Fruit fly (Drosophila melanogaster) whole organism, wandering third instar larva: ENCODE data around the gene CG32374.

Experiments
- Dfd ChIP-seq: fragments of >200 bp; optimal IDR thresholded peaks from 2 replicates; lab custom pipeline; 2017; ENCODE audit warnings: missing biosample characterization, missing genetic modification characterization
- Mio ChIP-seq: sonication (Bioruptor generic); optimal IDR thresholded peaks from 2 replicates; lab custom pipeline; 2016; ENCODE audit warnings: missing biosample characterization, missing genetic modification characterization
- Myc ChIP-seq: fragments of >200 bp; optimal IDR thresholded peaks from 2 replicates; lab custom pipeline; 2017
- OdsH ChIP-seq: fragments of 200-800 bp; sonication (Bioruptor generic); optimal IDR thresholded peaks from 2 replicates; lab custom pipeline; 2016; ENCODE audit warnings: missing biosample characterization, mild to moderate bottlenecking, missing genetic modification characterization
- Vsx2 ChIP-seq: fragments of 200-300, 225-300 bp; sonication (Bioruptor generic); optimal IDR thresholded peaks from 2 replicates; lab custom pipeline; 2018; ENCODE audit warnings: missing biosample characterization, missing genetic modification characterization; ENCODE audit not compliant: partially characterized antibody
- br ChIP-seq: fragments of 200-800 bp; sonication (Bioruptor generic); optimal IDR thresholded peaks from 2 replicates; lab custom pipeline; 2016; ENCODE audit warnings: missing biosample characterization, missing genetic modification characterization
- brk ChIP-seq: fragments of 200-800 bp; sonication (Bioruptor generic); optimal IDR thresholded peaks from 2 replicates; lab custom pipeline; 2016; ENCODE audit warnings: missing biosample characterization, mild to moderate bottlenecking, missing genetic modification characterization
- dl ChIP-seq, 2 experiments: fragments of 175-275, 200-275 bp in 1 of 2; fragments of 200-275 bp in 1 of 2; sonication (Bioruptor generic); optimal IDR thresholded peaks; lab custom pipeline; 2018; ENCODE audit warnings: mild to moderate bottlenecking in 2 of 2, missing biosample characterization in 2 of 2, missing genetic modification characterization in 2 of 2, moderate library complexity in 2 of 2; ENCODE audit not compliant: partially characterized antibody in 2 of 2, insufficient read depth in 1 of 2
- foxo ChIP-seq, 2 experiments: fragments of 200-800 bp; sonication (Bioruptor generic); optimal IDR thresholded peaks; 2 replicates in 1 of 2; 3 replicates in 1 of 2; lab custom pipeline; 2016 to 2017; ENCODE audit warnings: missing biosample characterization in 2 of 2, missing genetic modification characterization in 2 of 2
- h ChIP-seq: fragments of 200-800 bp; sonication (Bioruptor generic); optimal IDR thresholded peaks from 3 replicates; lab custom pipeline; 2016; ENCODE audit warnings: missing biosample characterization, mild to moderate bottlenecking, missing genetic modification characterization
- psq ChIP-seq: fragments of 200-800 bp; sonication (Bioruptor generic); optimal IDR thresholded peaks from 3 replicates; lab custom pipeline; 2017; ENCODE audit warnings: missing biosample characterization, mild to moderate bottlenecking, missing genetic modification characterization, moderate library complexity
- sage ChIP-seq: fragments of 200-800 bp; sonication (Bioruptor generic); optimal IDR thresholded peaks from 2 replicates; lab custom pipeline; 2016; ENCODE audit warnings: missing biosample characterization, mild to moderate bottlenecking, missing genetic modification characterization
- tai ChIP-seq: sonication (Bioruptor generic); optimal IDR thresholded peaks from 2 replicates; lab custom pipeline; 2016; ENCODE audit warnings: missing biosample characterization, missing genetic modification characterization

dm6 chr3L:7519219-7519618, 21.7 kb downstream of the CG32374 start:
- TF ChIP-seq brk (GFP tag; lab: Kevin White, UChicago) (no peak), sage (GFP tag; lab: Kevin White, UChicago) (no peak), psq (GFP tag; lab: Kevin White, UChicago) (no peak), br (no peak), Myc (lab: Kevin White, UChicago) (no peak), Mio (GFP tag; lab: Kevin White, UChicago) (no peak), OdsH (GFP tag; lab: Kevin White, UChicago) (no peak), h (GFP tag; lab: Kevin White, UChicago) (no peak), foxo (GFP tag; optimal IDR thresholded peaks at IDR 0.05; lab: Kevin White, UChicago) (no peak), tai (GFP tag; lab: Kevin White, UChicago) (no peak), dl (GFP tag; optimal IDR thresholded peaks at IDR 0.05; lab: Kevin White, UChicago; ENCODE audit: insufficient read depth in 1 of 2, partially characterized antibody in 2 of 2) (no peak), Vsx2 (GFP tag; lab: Kevin White, UChicago) (no peak), Dfd (GFP tag; lab: Kevin White, UChicago) (no peak)
